Worm (Caenorhabditis elegans) whole organism, mixed stage, embryonic: Measurements from ENCODE around the gene pch-2.

Experiments used
- ceh-43 ChIP-seq: fragments of 200-800 bp; sonication (Bioruptor generic); optimal IDR thresholded peaks from 2 replicates; lab custom pipeline; 2018; ENCODE audit warnings: mild to moderate bottlenecking, missing genetic modification characterization, moderate library complexity, missing compliant biosample characterization
- elt-1 ChIP-seq: sonication (generic microtip); optimal IDR thresholded peaks from 2 replicates; lab custom pipeline; 2017; ENCODE audit warnings: missing genetic modification characterization, mild to moderate bottlenecking, missing compliant biosample characterization, antibody characterized with exemption, moderate library complexity, borderline replicate concordance; ENCODE audit not compliant: insufficient read depth
- unc-39 ChIP-seq: fragments of 150-350 bp; optimal IDR thresholded peaks from 2 replicates; lab custom pipeline; 2014; ENCODE audit warnings: missing biosample characterization, missing genetic modification characterization
- unc-62 ChIP-seq: fragments of 150-350 bp; optimal IDR thresholded peaks from 2 replicates; lab custom pipeline; 2014; ENCODE audit warnings: missing biosample characterization, missing genetic modification reagents, missing genetic modification characterization

DNA sequence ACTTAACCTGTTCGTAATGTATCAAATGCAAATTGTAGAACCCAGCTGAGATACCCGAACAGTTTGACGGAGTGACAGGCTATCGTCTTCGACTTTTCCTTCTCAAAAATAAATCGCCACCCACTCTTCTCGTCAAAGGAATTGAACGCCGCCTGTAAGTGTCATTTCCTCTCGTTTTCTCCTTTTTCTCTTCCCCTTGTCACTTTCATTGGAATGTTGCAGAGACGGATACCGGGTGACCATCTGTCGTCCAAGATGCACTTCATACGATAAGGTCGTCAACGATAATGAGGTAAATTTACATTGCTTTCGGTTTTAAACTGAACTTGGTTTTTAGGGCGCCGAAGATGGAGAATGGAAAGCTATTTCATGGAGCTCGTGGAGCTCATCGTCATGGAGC lies 41.7 kb downstream of the pch-2 start:
- TF ChIP-seq unc-39 (no peak), ceh-43 (GFP tag; lab: Kevin White, UChicago) (no peak), elt-1 (tag; lab: Kevin White, UChicago) (no peak), unc-62 (GFP tag; lab: Kevin White, UChicago) (peak; percentile 43)
